Worm (Caenorhabditis elegans) whole organism, L3 larva: ENCODE measurements around the gene K09H11.15.

Experiments used
- ceh-9 ChIP-seq: sonication (generic microtip); optimal IDR thresholded peaks from 2 replicates; lab custom pipeline; 2018; ENCODE audit warnings: missing biosample characterization, missing genetic modification characterization
- egl-27 ChIP-seq: sonication (generic microtip); optimal IDR thresholded peaks from 4 replicates; lab custom pipeline; 2017; ENCODE audit warnings: missing biosample characterization, missing genetic modification reagents, missing genetic modification characterization
- elt-2 ChIP-seq: sonication (generic microtip); optimal IDR thresholded peaks from 2 replicates; lab custom pipeline; 2016; ENCODE audit warnings: missing genetic modification reagents, mild to moderate bottlenecking, missing genetic modification characterization, missing compliant biosample characterization
- elt-3 ChIP-seq, 3 experiments: fragments of 150-350 bp in 1 of 3; sonication (generic microtip) in 2 of 3; optimal IDR thresholded peaks; 2 replicates in 2 of 3; 4 replicates in 1 of 3; lab custom pipeline; 2014 to 2017; ENCODE audit warnings: missing biosample characterization in 3 of 3, missing genetic modification characterization in 3 of 3
- skn-1 ChIP-seq: fragments of 150-350 bp; optimal IDR thresholded peaks from 2 replicates; lab custom pipeline; 2014; ENCODE audit warnings: missing biosample characterization, missing genetic modification characterization
- unc-62 ChIP-seq: fragments of 150-350 bp; sonication (generic microtip); optimal IDR thresholded peaks from 4 replicates; lab custom pipeline; 2014; ENCODE audit warnings: missing biosample characterization, missing genetic modification reagents, missing genetic modification characterization

ce11 chrV:5713510-5713909 is 17.2 kb downstream of the K09H11.15 start:
- TF ChIP-seq egl-27 (tag; lab: Kevin White, UChicago) = no peak
- no peak for TF ChIP-seq elt-3 (tag; optimal IDR thresholded peaks at IDR 0.05; lab: Kevin White, UChicago)
- no peak for TF ChIP-seq elt-2
- TF ChIP-seq ceh-9 (tag; lab: Kevin White, UChicago) = no peak
- TF ChIP-seq unc-62 (GFP tag; lab: Kevin White, UChicago) = no peak
- TF ChIP-seq skn-1 (tag; lab: Kevin White, UChicago) = no peak
